Worm (Caenorhabditis elegans) whole organism, early embryonic: Measurements from ENCODE around the gene clec-243.

Source experiments
- B0310.2 ChIP-seq: sonication (generic microtip); optimal IDR thresholded peaks from 2 replicates; lab custom pipeline; 2016; ENCODE audit warnings: mild to moderate bottlenecking, missing genetic modification characterization, missing compliant biosample characterization
- F13C5.2 ChIP-seq: sonication (generic microtip); optimal IDR thresholded peaks from 2 replicates; lab custom pipeline; 2017; ENCODE audit warnings: mild to moderate bottlenecking, missing genetic modification characterization, inconsistent platforms, missing compliant biosample characterization
- aly-1 ChIP-seq: sonication (generic microtip); optimal IDR thresholded peaks from 2 replicates; lab custom pipeline; 2016; ENCODE audit warnings: missing genetic modification characterization, missing compliant biosample characterization
- ama-1 ChIP-seq: fragments of 150-350 bp; optimal IDR thresholded peaks from 2 replicates; lab custom pipeline; 2014
- ceh-13 ChIP-seq: fragments of 200-800 bp; sonication (Bioruptor generic); optimal IDR thresholded peaks from 2 replicates; lab custom pipeline; 2018; ENCODE audit warnings: mild to moderate bottlenecking, missing genetic modification characterization, missing compliant biosample characterization
- ceh-36 ChIP-seq: sonication (generic microtip); optimal IDR thresholded peaks from 2 replicates; lab custom pipeline; 2016; ENCODE audit warnings: missing genetic modification characterization, inconsistent platforms, missing compliant biosample characterization
- ets-7 ChIP-seq: sonication (generic microtip); optimal IDR thresholded peaks from 2 replicates; lab custom pipeline; 2016; ENCODE audit warnings: missing genotype, missing genetic modification characterization, missing compliant biosample characterization
- flt-1 ChIP-seq: fragments of 200-800 bp; sonication (Bioruptor generic); IDR thresholded peaks from 2 replicates; pipeline ENCODE4 v1.3.6; 2022; ENCODE audit warnings: missing genetic modification characterization, missing compliant biosample characterization
- hmbx-1 ChIP-seq: sonication (generic microtip); optimal IDR thresholded peaks from 2 replicates; lab custom pipeline; 2016; ENCODE audit warnings: mild to moderate bottlenecking, missing genetic modification characterization, missing compliant biosample characterization
- hmg-4 ChIP-seq: fragments of 200-800 bp; sonication (Bioruptor generic); optimal IDR thresholded peaks from 2 replicates; lab custom pipeline; 2018; ENCODE audit warnings: mild to moderate bottlenecking, missing genetic modification characterization, missing compliant biosample characterization
- hnd-1 ChIP-seq: sonication (generic microtip); optimal IDR thresholded peaks from 2 replicates; lab custom pipeline; 2016; ENCODE audit warnings: missing genetic modification characterization, missing compliant biosample characterization
- pes-1 ChIP-seq: fragments of 200-800 bp; sonication (Bioruptor generic); IDR thresholded peaks from 2 replicates; pipeline ENCODE4 v1.3.6; 2022; ENCODE audit warnings: missing genetic modification reagents, missing genetic modification characterization, missing compliant biosample characterization
- scrt-1 ChIP-seq: fragments of 200-800 bp; sonication (Bioruptor generic); IDR thresholded peaks from 2 replicates; pipeline ENCODE4 v1.3.6; 2022; ENCODE audit warnings: missing genetic modification characterization, missing compliant biosample characterization
- sea-1 ChIP-seq: fragments of 200-800 bp; sonication (Bioruptor generic); conservative IDR thresholded peaks from 2 replicates; pipeline ENCODE4 v1.3.6; 2022; ENCODE audit warnings: missing genetic modification characterization, missing compliant biosample characterization
- tbx-11 ChIP-seq: fragments of 200-800 bp; sonication (Bioruptor generic); IDR thresholded peaks from 2 replicates; pipeline ENCODE4 v1.3.6; 2022; ENCODE audit warnings: missing genetic modification characterization, missing compliant biosample characterization
- tbx-37 ChIP-seq: fragments of 200-800 bp; sonication (Bioruptor generic); conservative IDR thresholded peaks from 2 replicates; pipeline ENCODE4 v1.3.6; 2022; ENCODE audit warnings: missing genetic modification reagents, missing genetic modification characterization, missing compliant biosample characterization
- tra-4 ChIP-seq: sonication (generic microtip); optimal IDR thresholded peaks from 2 replicates; lab custom pipeline; 2017; ENCODE audit warnings: missing genetic modification characterization, missing compliant biosample characterization

Gene clec-243

ce11 chrV:17223305-17223704, 25.5 kb downstream of the clec-243 start, which contains the start of gene srh-252:
srh-252 (minus strand) TSS chrV:17223405.
- TF ChIP-seq hmg-4 (no peak), ceh-36 (tag; lab: Kevin White, UChicago) (no peak), ets-7 (tag; lab: Kevin White, UChicago) (no peak), hmbx-1 (tag; lab: Kevin White, UChicago) (no peak), scrt-1 (GFP tag; lab: Robert Waterston, UW) (no peak), ceh-13 (GFP tag; lab: Kevin White, UChicago) (no peak), sea-1 (GFP tag; lab: Robert Waterston, UW) (no peak), B0310.2 (no peak), ama-1 (lab: Kevin White, UChicago) (no peak), tbx-37 (no peak), pes-1 (no peak), hnd-1 (tag; lab: Kevin White, UChicago) (no peak)

ce11 chrV:17220345-17220744, 28.5 kb downstream of the clec-243 start, which contains the start of gene srh-109:
srh-109 (minus strand) TSS chrV:17220445.
- TF ChIP-seq B0310.2: no peak
- TF ChIP-seq ceh-13 (GFP tag; lab: Kevin White, UChicago): no peak

ce11 chrV:17217690-17218089, 31.1 kb downstream of the clec-243 start, which contains the start of gene srbc-62:
srbc-62 (plus strand) TSS chrV:17217990.
- no peak for TF ChIP-seq sea-1 (GFP tag; lab: Robert Waterston, UW)
- TF ChIP-seq ceh-13 (GFP tag; lab: Kevin White, UChicago): no peak
- TF ChIP-seq B0310.2: no peak
- no peak for TF ChIP-seq scrt-1 (GFP tag; lab: Robert Waterston, UW)
- no peak for TF ChIP-seq ceh-36 (tag; lab: Kevin White, UChicago)
- TF ChIP-seq ets-7 (tag; lab: Kevin White, UChicago): no peak
- no peak for TF ChIP-seq pes-1
- TF ChIP-seq hnd-1 (tag; lab: Kevin White, UChicago): no peak
- TF ChIP-seq hmbx-1 (tag; lab: Kevin White, UChicago): no peak
- no peak for TF ChIP-seq hmg-4
- TF ChIP-seq aly-1 (tag; lab: Kevin White, UChicago): no peak
- no peak for TF ChIP-seq F13C5.2

- TF ChIP-seq pes-1 (no peak), ceh-13 (GFP tag; lab: Kevin White, UChicago) (no peak), B0310.2 (no peak), flt-1 (GFP tag; lab: Robert Waterston, UW) (no peak), F13C5.2 (no peak), tbx-11 (GFP tag; lab: Robert Waterston, UW) (no peak), scrt-1 (GFP tag; lab: Robert Waterston, UW) (no peak), ceh-36 (tag; lab: Kevin White, UChicago) (no peak), hmbx-1 (tag; lab: Kevin White, UChicago) (no peak), sea-1 (GFP tag; lab: Robert Waterston, UW) (no peak), tbx-37 (no peak), tra-4 (tag; lab: Kevin White, UChicago) (no peak), hmg-4 (no peak), ama-1 (lab: Kevin White, UChicago) (no peak), aly-1 (tag; lab: Kevin White, UChicago) (no peak), hnd-1 (tag; lab: Kevin White, UChicago) (no peak), ets-7 (tag; lab: Kevin White, UChicago) (no peak)
Measured at ce11 chrV:17215602-17216001, 33.2 kb downstream of the clec-243 start.

- no peak for TF ChIP-seq ets-7 (tag; lab: Kevin White, UChicago)
- no peak for TF ChIP-seq tbx-11 (GFP tag; lab: Robert Waterston, UW)
- TF ChIP-seq F13C5.2: no peak
- TF ChIP-seq flt-1 (GFP tag; lab: Robert Waterston, UW): no peak
- TF ChIP-seq ceh-36 (tag; lab: Kevin White, UChicago): no peak
- no peak for TF ChIP-seq B0310.2
- TF ChIP-seq ceh-13 (GFP tag; lab: Kevin White, UChicago): no peak
- TF ChIP-seq tra-4 (tag; lab: Kevin White, UChicago): no peak
- no peak for TF ChIP-seq pes-1
- TF ChIP-seq sea-1 (GFP tag; lab: Robert Waterston, UW): no peak
Measured at ce11 chrV:17212743-17213142, 36.1 kb downstream of the clec-243 start, which contains the start of gene srh-113. srh-113 (plus strand) TSS chrV:17213043.

ce11 chrV:17211989-17212731, 36.7 kb downstream of the clec-243 start, which contains the start of gene srh-236:
srh-236 (minus strand) TSS chrV:17212039.
- TF ChIP-seq aly-1 (tag; lab: Kevin White, UChicago) (no peak), hmg-4 (no peak), flt-1 (GFP tag; lab: Robert Waterston, UW) (no peak), sea-1 (GFP tag; lab: Robert Waterston, UW) (no peak), ceh-13 (GFP tag; lab: Kevin White, UChicago) (no peak), tbx-11 (GFP tag; lab: Robert Waterston, UW) (no peak), pes-1 (no peak), hmbx-1 (tag; lab: Kevin White, UChicago) (no peak), scrt-1 (GFP tag; lab: Robert Waterston, UW) (no peak), hnd-1 (tag; lab: Kevin White, UChicago) (no peak), B0310.2 (no peak), tbx-37 (no peak), F13C5.2 (no peak), ama-1 (lab: Kevin White, UChicago) (no peak), ceh-36 (tag; lab: Kevin White, UChicago) (no peak)

ce11 chrV:17208045-17208444, 40.8 kb downstream of the clec-243 start, which contains the start of gene Y68A4A.13:
Y68A4A.13 (minus strand) TSS chrV:17208145.
- TF ChIP-seq tbx-11 (GFP tag; lab: Robert Waterston, UW) (no peak), pes-1 (no peak), tra-4 (tag; lab: Kevin White, UChicago) (no peak), sea-1 (GFP tag; lab: Robert Waterston, UW) (no peak), F13C5.2 (no peak), B0310.2 (no peak), ets-7 (tag; lab: Kevin White, UChicago) (no peak), aly-1 (tag; lab: Kevin White, UChicago) (no peak), scrt-1 (GFP tag; lab: Robert Waterston, UW) (no peak), hmbx-1 (tag; lab: Kevin White, UChicago) (no peak), flt-1 (GFP tag; lab: Robert Waterston, UW) (no peak), ceh-13 (GFP tag; lab: Kevin White, UChicago) (no peak), ama-1 (lab: Kevin White, UChicago) (no peak), hnd-1 (tag; lab: Kevin White, UChicago) (no peak), ceh-36 (tag; lab: Kevin White, UChicago) (no peak)
